Worm (Caenorhabditis elegans) whole organism, L1 larva: Measurements from ENCODE around the gene F15B9.11.

ENCODE experiments used
- C04F5.9 ChIP-seq: sonication (generic microtip); optimal IDR thresholded peaks from 2 replicates; lab custom pipeline; 2016; ENCODE audit warnings: missing genetic modification characterization, missing compliant biosample characterization
- ceh-82 ChIP-seq, 3 experiments: fragments of 150-350 bp in 1 of 3; sonication (generic microtip) in 2 of 3; optimal IDR thresholded peaks; 2 replicates each; lab custom pipeline; 2014 to 2017; ENCODE audit warnings: missing biosample characterization in 3 of 3, missing genetic modification characterization in 3 of 3
- efl-3 ChIP-seq: fragments of 200-800 bp; sonication (Bioruptor generic); optimal IDR thresholded peaks from 2 replicates; lab custom pipeline; 2018; ENCODE audit warnings: mild to moderate bottlenecking, missing genetic modification characterization, missing compliant biosample characterization
- lin-39 ChIP-seq: fragments of 150-350 bp; optimal IDR thresholded peaks from 2 replicates; lab custom pipeline; 2014; ENCODE audit warnings: missing biosample characterization, missing genetic modification reagents, missing genetic modification characterization
- lir-3 ChIP-seq: sonication (generic microtip); optimal IDR thresholded peaks from 2 replicates; lab custom pipeline; 2016; ENCODE audit warnings: mild to moderate bottlenecking, missing genetic modification characterization, moderate library complexity, missing compliant biosample characterization; ENCODE audit not compliant: poor library complexity
- nhr-11 ChIP-seq: fragments of 150-350 bp; optimal IDR thresholded peaks from 2 replicates; lab custom pipeline; 2014; ENCODE audit warnings: missing biosample characterization, missing genetic modification characterization
- nhr-84 ChIP-seq: sonication (generic microtip); optimal IDR thresholded peaks from 2 replicates; lab custom pipeline; 2017; ENCODE audit warnings: missing biosample characterization, missing genetic modification characterization
- nhr-85 ChIP-seq: sonication (generic microtip); peaks from one replicate; lab custom pipeline; 2016; ENCODE audit warnings: missing genetic modification characterization, inconsistent platforms, missing compliant biosample characterization
- pag-3 ChIP-seq: sonication (generic microtip); optimal IDR thresholded peaks from 2 replicates; lab custom pipeline; 2017; ENCODE audit warnings: missing genetic modification characterization, mild to moderate bottlenecking, missing compliant biosample characterization, antibody characterized with exemption, borderline replicate concordance; ENCODE audit not compliant: insufficient read depth
- pax-3 ChIP-seq: fragments of 200-800 bp; sonication (Bioruptor generic); optimal IDR thresholded peaks from 2 replicates; lab custom pipeline; 2018; ENCODE audit warnings: mild to moderate bottlenecking, missing genetic modification characterization, moderate library complexity, missing compliant biosample characterization
- tbx-2 ChIP-seq: sonication (generic microtip); optimal IDR thresholded peaks from 2 replicates; lab custom pipeline; 2016; ENCODE audit warnings: missing genetic modification characterization, missing compliant biosample characterization
- vab-15 ChIP-seq: sonication (generic microtip); optimal IDR thresholded peaks from 2 replicates; lab custom pipeline; 2017; ENCODE audit warnings: missing genotype, mild to moderate bottlenecking, missing genetic modification characterization, missing compliant biosample characterization

DNA sequence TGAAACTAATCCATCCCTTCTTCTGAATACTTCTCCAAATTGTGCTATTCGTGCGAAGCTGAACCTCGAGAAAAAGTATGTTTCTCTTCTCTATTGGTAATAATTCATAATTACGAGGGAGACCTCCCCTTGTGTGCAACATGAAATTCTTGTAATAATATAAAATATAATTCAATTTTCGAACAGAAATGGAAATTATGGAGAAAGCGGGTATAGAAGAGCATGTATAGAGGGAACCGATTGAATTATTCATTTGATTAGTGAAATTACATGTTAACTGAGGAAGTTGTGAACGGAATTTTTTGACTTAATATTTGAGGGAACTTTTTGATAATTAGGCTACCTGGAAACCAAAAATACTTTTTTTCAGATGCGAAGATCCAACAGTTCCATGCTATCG, 36.2 kb upstream of the F15B9.11 start:
- no peak for TF ChIP-seq lin-39 (tag; lab: Kevin White, UChicago)
- TF ChIP-seq vab-15 (tag; lab: Kevin White, UChicago) = no peak
- no peak for TF ChIP-seq nhr-11
- TF ChIP-seq pag-3 (tag; lab: Kevin White, UChicago) = no peak
- no peak for TF ChIP-seq tbx-2
- no peak for TF ChIP-seq ceh-82 (tag; optimal IDR thresholded peaks at IDR 0.05; lab: Kevin White, UChicago)
- no peak for TF ChIP-seq efl-3
- TF ChIP-seq C04F5.9 (tag; lab: Kevin White, UChicago) = no peak
- TF ChIP-seq nhr-84 (tag; lab: Kevin White, UChicago) = no peak
- no peak for TF ChIP-seq nhr-85 (tag; lab: Kevin White, UChicago)
- no peak for TF ChIP-seq lir-3 (tag; lab: Kevin White, UChicago)
- no peak for TF ChIP-seq pax-3 (tag; lab: Kevin White, UChicago)
